Worm (Caenorhabditis elegans) whole organism, late embryonic: Measurements from ENCODE around the gene zhp-4.
A peak's percentile ranks its signal among the peaks of the same experiment; 100 is the strongest.

Source experiments
- C08G9.2 ChIP-seq: sonication (generic microtip); optimal IDR thresholded peaks from 2 replicates; lab custom pipeline; 2016; ENCODE audit warnings: mild to moderate bottlenecking, missing genetic modification characterization, moderate library complexity, missing compliant biosample characterization
- C38D4.7 ChIP-seq: fragments of 200-800 bp; sonication (Bioruptor generic); optimal IDR thresholded peaks from 2 replicates; lab custom pipeline; 2018; ENCODE audit warnings: mild to moderate bottlenecking, missing genetic modification characterization, moderate library complexity, missing compliant biosample characterization
- K02D7.2 ChIP-seq: sonication (generic microtip); optimal IDR thresholded peaks from 2 replicates; lab custom pipeline; 2017; ENCODE audit warnings: mild to moderate bottlenecking, missing genetic modification characterization, missing compliant biosample characterization
- Y22D7AL.16 ChIP-seq: sonication (generic microtip); optimal IDR thresholded peaks from 2 replicates; lab custom pipeline; 2016; ENCODE audit warnings: missing genetic modification characterization, missing compliant biosample characterization
- ahr-1 ChIP-seq: sonication (generic microtip); optimal IDR thresholded peaks from 2 replicates; lab custom pipeline; 2016; ENCODE audit warnings: missing genetic modification characterization, missing compliant biosample characterization
- ceh-22 ChIP-seq: sonication (generic microtip); optimal IDR thresholded peaks from 2 replicates; lab custom pipeline; 2017; ENCODE audit warnings: missing biosample characterization, missing genetic modification characterization
- ceh-31 ChIP-seq: sonication (generic microtip); optimal IDR thresholded peaks from 2 replicates; lab custom pipeline; 2016; ENCODE audit warnings: missing genetic modification characterization, missing compliant biosample characterization
- ceh-34 ChIP-seq: sonication (generic microtip); optimal IDR thresholded peaks from 2 replicates; lab custom pipeline; 2016; ENCODE audit warnings: mild to moderate bottlenecking, missing genetic modification characterization, missing compliant biosample characterization
- ceh-45 ChIP-seq: fragments of 200-800 bp; sonication (Bioruptor generic); IDR thresholded peaks from 2 replicates; pipeline ENCODE4 v1.3.6; 2022; ENCODE audit warnings: missing genetic modification reagents, missing genetic modification characterization, missing compliant biosample characterization
- ceh-48 ChIP-seq: sonication (generic microtip); optimal IDR thresholded peaks from 2 replicates; lab custom pipeline; 2016; ENCODE audit warnings: missing genetic modification characterization, inconsistent platforms, missing compliant biosample characterization
- ceh-9 ChIP-seq: sonication (generic microtip); optimal IDR thresholded peaks from 2 replicates; lab custom pipeline; 2016; ENCODE audit warnings: mild to moderate bottlenecking, missing genetic modification characterization, inconsistent platforms, missing compliant biosample characterization
- elt-2 ChIP-seq: sonication (generic microtip); optimal IDR thresholded peaks from 2 replicates; lab custom pipeline; 2016; ENCODE audit warnings: missing genetic modification reagents, missing genetic modification characterization, missing compliant biosample characterization
- elt-4 ChIP-seq: sonication (generic microtip); optimal IDR thresholded peaks from 2 replicates; lab custom pipeline; 2016; ENCODE audit warnings: missing genetic modification characterization, missing compliant biosample characterization
- fax-1 ChIP-seq: sonication (generic microtip); optimal IDR thresholded peaks from 2 replicates; lab custom pipeline; 2016; ENCODE audit warnings: missing genotype, missing genetic modification characterization, missing compliant biosample characterization
- fkh-10 ChIP-seq: fragments of 150-350 bp; optimal IDR thresholded peaks from 2 replicates; lab custom pipeline; 2014; ENCODE audit warnings: missing biosample characterization, missing genetic modification reagents, missing genetic modification characterization
- gmeb-2 ChIP-seq: sonication (generic microtip); optimal IDR thresholded peaks from 2 replicates; lab custom pipeline; 2016; ENCODE audit warnings: missing genetic modification characterization, inconsistent platforms, missing compliant biosample characterization
- hlh-15 ChIP-seq: sonication (generic microtip); optimal IDR thresholded peaks from 2 replicates; lab custom pipeline; 2016; ENCODE audit warnings: missing genetic modification characterization, missing compliant biosample characterization
- hlh-8 ChIP-seq: sonication (generic microtip); optimal IDR thresholded peaks from 2 replicates; lab custom pipeline; 2016; ENCODE audit warnings: missing genotype, missing genetic modification characterization, missing compliant biosample characterization
- lim-6 ChIP-seq: sonication (generic microtip); optimal IDR thresholded peaks from 2 replicates; lab custom pipeline; 2016; ENCODE audit warnings: missing genetic modification characterization, missing compliant biosample characterization
- nfya-1 ChIP-seq: sonication (generic microtip); optimal IDR thresholded peaks from 2 replicates; lab custom pipeline; 2017; ENCODE audit warnings: missing genetic modification characterization, mild to moderate bottlenecking, missing compliant biosample characterization, antibody characterized with exemption, moderate library complexity
- npax-4 ChIP-seq: sonication (generic microtip); optimal IDR thresholded peaks from 2 replicates; lab custom pipeline; 2016; ENCODE audit warnings: missing genetic modification characterization, missing compliant biosample characterization
- odd-2 ChIP-seq: sonication (generic microtip); optimal IDR thresholded peaks from 2 replicates; lab custom pipeline; 2017; ENCODE audit warnings: antibody characterized with exemption, mild to moderate bottlenecking, missing genetic modification characterization, missing compliant biosample characterization
- pag-3 ChIP-seq: sonication (generic microtip); optimal IDR thresholded peaks from 2 replicates; lab custom pipeline; 2016; ENCODE audit warnings: missing compliant biosample characterization, missing genetic modification characterization, borderline replicate concordance
- pat-9 ChIP-seq: fragments of 200-800 bp; sonication (Bioruptor generic); optimal IDR thresholded peaks from 2 replicates; lab custom pipeline; 2018; ENCODE audit warnings: mild to moderate bottlenecking, missing genetic modification characterization, moderate library complexity, missing compliant biosample characterization
- pha-2 ChIP-seq: sonication (generic microtip); optimal IDR thresholded peaks from 2 replicates; lab custom pipeline; 2017; ENCODE audit warnings: mild to moderate bottlenecking, missing genetic modification characterization, missing compliant biosample characterization
- pha-4 ChIP-seq: fragments of 150-350 bp; optimal IDR thresholded peaks from 2 replicates; lab custom pipeline; 2018; ENCODE audit warnings: missing biosample characterization, missing genetic modification reagents, missing genetic modification characterization
- rnt-1 ChIP-seq: sonication (generic microtip); optimal IDR thresholded peaks from 2 replicates; lab custom pipeline; 2016; ENCODE audit warnings: missing genetic modification characterization, missing compliant biosample characterization
- tbx-2 ChIP-seq: sonication (generic microtip); optimal IDR thresholded peaks from 2 replicates; lab custom pipeline; 2016; ENCODE audit warnings: missing genetic modification characterization, missing compliant biosample characterization
- ttx-3 ChIP-seq: sonication (generic microtip); optimal IDR thresholded peaks from 2 replicates; lab custom pipeline; 2016; ENCODE audit warnings: missing genetic modification reagents, missing genetic modification characterization, missing compliant biosample characterization
- unc-3 ChIP-seq, 2 experiments: fragments of 200-800 bp in 1 of 2; sonication (Bioruptor generic) in 1 of 2; sonication (generic microtip) in 1 of 2; conservative IDR thresholded peaks in 1 of 2; optimal IDR thresholded peaks in 1 of 2; 2 replicates each; pipeline versions ENCODE4 v1.3.6 to Lab custom; 2016 to 2022; ENCODE audit warnings: missing compliant biosample characterization in 2 of 2, missing genetic modification characterization in 2 of 2, missing genetic modification reagents in 1 of 2
- unc-86 ChIP-seq: sonication (generic microtip); optimal IDR thresholded peaks from 2 replicates; lab custom pipeline; 2016; ENCODE audit warnings: missing genetic modification characterization, missing compliant biosample characterization
- zip-5 ChIP-seq: sonication (generic microtip); optimal IDR thresholded peaks from 2 replicates; lab custom pipeline; 2016; ENCODE audit warnings: missing genetic modification characterization, missing compliant biosample characterization
- ztf-16 ChIP-seq: sonication (generic microtip); optimal IDR thresholded peaks from 2 replicates; lab custom pipeline; 2017; ENCODE audit warnings: missing genetic modification characterization, missing compliant biosample characterization

Gene zhp-4

DNA sequence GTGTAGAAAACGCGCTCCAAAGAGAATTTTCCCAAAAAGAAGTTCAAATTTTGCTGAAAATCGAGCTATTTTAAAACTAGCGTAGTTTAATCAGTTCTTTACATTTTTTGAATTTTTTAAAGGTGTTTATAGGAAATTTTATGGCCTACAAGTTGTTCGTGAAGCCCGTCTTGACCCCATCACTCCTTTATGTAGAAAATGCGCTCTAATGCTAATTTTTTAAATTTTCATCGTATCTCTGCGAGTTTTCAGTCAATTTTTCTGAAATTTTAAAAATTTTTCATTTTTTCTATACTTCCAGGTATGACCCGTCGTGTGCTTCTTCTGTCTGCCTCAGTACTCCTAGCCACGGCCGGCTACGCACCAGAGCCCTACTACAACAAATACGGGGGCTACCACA lies 34.6 kb upstream of the zhp-4 start, which contains the start of gene Y39B6A.9:
Gene Y39B6A.9, plus strand, starts transcription at position 301 of the 400 bp plus-strand sequence.
- TF ChIP-seq pag-3 (tag; lab: Kevin White, UChicago) (no peak), npax-4 (tag; lab: Kevin White, UChicago) (no peak), unc-86 (tag; lab: Kevin White, UChicago) (no peak), pat-9 (tag; lab: Kevin White, UChicago) (no peak), hlh-15 (no peak), fkh-10 (GFP tag; lab: Kevin White, UChicago) (no peak), ceh-34 (no peak)

DNA sequence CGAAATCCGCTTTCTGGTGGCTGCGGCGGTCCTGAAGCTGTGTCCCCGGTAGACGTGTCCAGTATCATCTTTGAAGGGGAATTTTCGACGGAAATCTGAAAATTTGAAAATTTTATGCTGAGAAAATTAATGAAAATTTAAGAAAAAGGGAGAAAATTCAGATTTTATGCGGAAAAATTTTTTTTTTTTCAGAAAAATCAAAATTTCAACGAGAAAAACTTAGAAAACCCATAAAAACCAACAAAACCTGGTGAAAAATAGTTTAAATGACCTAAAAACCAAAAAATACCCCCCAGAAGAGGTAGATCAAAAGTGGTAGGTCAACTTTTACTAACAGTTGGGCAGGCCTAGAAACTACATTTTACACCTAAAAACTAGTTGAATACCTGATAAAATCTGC lies 31.9 kb upstream of the zhp-4 start, which contains the start of gene Y39B6A.10:
Gene Y39B6A.10, minus strand, starts transcription at position 101 of the 400 bp plus-strand sequence.
- no peak for TF ChIP-seq rnt-1 (tag; lab: Kevin White, UChicago)
- no peak for TF ChIP-seq ztf-16 (tag; lab: Kevin White, UChicago)
- no peak for TF ChIP-seq pha-2 (tag; lab: Kevin White, UChicago)
- no peak for TF ChIP-seq ttx-3
- no peak for TF ChIP-seq fax-1 (tag; lab: Kevin White, UChicago)
- no peak for TF ChIP-seq ceh-9
- TF ChIP-seq pag-3 (tag; lab: Kevin White, UChicago): no peak

DNA sequence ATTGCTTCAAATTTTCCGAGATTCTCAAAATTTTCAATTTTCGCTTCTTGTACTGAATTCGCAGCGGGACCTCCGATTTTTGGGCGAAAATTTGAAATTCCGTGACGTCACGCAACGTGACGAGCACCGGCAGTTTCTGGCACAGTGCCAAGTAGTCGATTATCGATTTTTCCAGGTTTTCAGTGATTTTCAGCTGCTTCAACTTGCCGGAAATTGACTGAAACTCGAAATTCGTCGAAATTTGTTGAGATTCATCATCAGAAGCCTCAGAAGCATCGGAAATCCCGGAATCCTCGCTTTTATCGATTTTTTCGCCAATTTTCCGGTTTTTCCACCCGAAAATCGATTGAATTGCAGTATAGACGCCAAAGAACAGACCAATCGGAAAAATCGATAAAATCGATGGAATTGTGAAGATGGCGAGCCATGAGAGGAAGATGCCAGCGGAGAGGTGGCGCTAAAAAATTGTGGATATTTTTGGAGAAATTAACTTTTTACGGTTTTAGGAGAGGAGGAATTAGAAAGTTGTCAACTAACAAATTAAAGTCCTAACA lies 30.3 kb upstream of the zhp-4 start:
- TF ChIP-seq ceh-48 (tag; lab: Kevin White, UChicago) (peak; percentile 24), pha-4 (tag; lab: Kevin White, UChicago) (no peak)

DNA sequence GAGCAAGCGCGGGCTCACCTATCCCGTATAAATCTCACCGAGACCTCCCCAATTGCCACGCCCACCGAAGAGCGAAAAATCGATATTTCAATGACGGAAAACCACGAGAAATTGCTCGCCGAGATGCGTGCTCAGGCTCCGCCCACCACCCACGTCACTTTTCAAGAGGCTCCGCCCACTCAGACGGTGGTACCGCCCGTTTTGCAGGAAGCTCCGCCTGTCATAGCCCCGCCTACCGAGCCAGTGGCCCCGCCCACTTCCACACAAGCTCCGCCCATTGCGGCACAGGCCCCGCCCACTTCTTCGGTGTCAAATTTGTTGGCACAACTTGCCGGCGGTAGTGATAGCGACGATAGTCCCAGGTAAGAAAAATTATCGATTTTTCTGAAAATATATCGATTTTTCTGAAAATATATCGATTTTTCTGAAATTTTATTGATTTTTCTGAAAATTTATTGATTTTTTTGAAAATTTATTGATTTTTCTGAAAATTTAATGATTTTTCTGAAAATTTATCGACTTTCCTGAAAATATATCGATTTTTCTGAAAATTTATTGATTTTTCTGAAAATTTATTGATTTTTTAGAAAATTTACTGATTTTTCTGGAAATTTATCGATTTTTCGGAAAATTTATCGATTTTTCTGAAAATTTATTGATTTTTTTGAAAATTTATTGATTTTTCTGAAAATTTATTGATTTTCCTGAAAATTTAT lies 28.1 kb upstream of the zhp-4 start:
- no peak for TF ChIP-seq lim-6
- TF ChIP-seq ceh-22: no peak
- 0 out of 2 replicates have a peak, but pooled peaks have one; percentile 15 for TF ChIP-seq ceh-45 (GFP tag; lab: Robert Waterston, UW)
- TF ChIP-seq hlh-8 (tag; lab: Kevin White, UChicago): no peak
- TF ChIP-seq ttx-3: no peak
- no peak for TF ChIP-seq Y22D7AL.16 (tag; lab: Kevin White, UChicago)

DNA sequence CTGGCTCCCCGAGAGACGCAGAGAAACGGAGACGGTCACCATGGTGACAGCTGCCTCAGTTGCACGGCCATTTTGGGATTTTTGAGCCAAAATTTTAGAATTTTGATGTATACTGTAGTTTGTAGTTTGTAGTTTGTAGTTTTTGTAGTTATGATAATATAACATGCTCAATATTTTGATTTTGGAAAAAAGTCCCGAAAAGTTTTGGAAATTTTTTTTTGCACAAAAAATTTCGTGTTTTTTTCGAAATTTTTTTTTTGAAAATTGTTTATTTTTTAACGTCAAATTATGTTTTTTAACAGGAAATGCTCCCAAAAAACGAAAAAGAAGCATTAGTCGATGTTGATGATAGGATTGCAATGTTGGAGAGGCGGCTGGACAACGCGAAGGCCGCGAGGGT lies 25.6 kb upstream of the zhp-4 start, which contains the start of gene dyf-17:
Gene dyf-17, plus strand, starts transcription at position 301 of the 400 bp plus-strand sequence.
- TF ChIP-seq elt-2 (no peak), unc-3 (GFP tag; conservative IDR thresholded peaks at IDR 0.05; lab: Robert Waterston, UW) (no peak), unc-3 (tag; optimal IDR thresholded peaks at IDR 0.05; lab: Kevin White, UChicago) (no peak), pha-2 (tag; lab: Kevin White, UChicago) (no peak), pha-4 (tag; lab: Kevin White, UChicago) (no peak), ceh-45 (GFP tag; lab: Robert Waterston, UW) (no peak), ahr-1 (tag; lab: Kevin White, UChicago) (no peak), pat-9 (tag; lab: Kevin White, UChicago) (no peak), odd-2 (tag; lab: Kevin White, UChicago) (no peak), ceh-31 (no peak), zip-5 (tag; lab: Kevin White, UChicago) (no peak), C38D4.7 (GFP tag; lab: Kevin White, UChicago) (no peak), C08G9.2 (tag; lab: Kevin White, UChicago) (no peak), elt-4 (tag; lab: Kevin White, UChicago) (no peak), tbx-2 (tag; lab: Kevin White, UChicago) (no peak), gmeb-2 (tag; lab: Kevin White, UChicago) (no peak), fax-1 (tag; lab: Kevin White, UChicago) (no peak), nfya-1 (tag; lab: Kevin White, UChicago) (no peak), K02D7.2 (tag; lab: Kevin White, UChicago) (no peak), pag-3 (tag; lab: Kevin White, UChicago) (no peak)
